Worm (Caenorhabditis elegans): Measurements from ENCODE around the gene K12D12.5.

Gene K12D12.5

ce11 chrII:11830601-11831000 is 30.2 kb upstream of the K12D12.5 start:
- TF ChIP-seq lsy-2 (tag; optimal IDR thresholded peaks at IDR 0.05) (peak in 1 of 2 experiments; percentile 60), dpl-1 (GFP tag; optimal IDR thresholded peaks at IDR 0.05) (peak; percentile 25), D1046.2 (GFP tag; IDR thresholded peaks at IDR 0.05) (no peak), spr-3 (GFP tag; optimal IDR thresholded peaks at IDR 0.05) (no peak), unc-62 (GFP tag; optimal IDR thresholded peaks at IDR 0.05 in 1 of 2) (peak in 1 of 2 experiments; percentile 95), unc-62 (tag; optimal IDR thresholded peaks at IDR 0.05) (no peak), hlh-11 (tag; optimal IDR thresholded peaks at IDR 0.05) (peak; percentile 18), mdl-1 (tag; optimal IDR thresholded peaks at IDR 0.05) (peak in 1 of 2 experiments; percentile 60), ceh-44 (GFP tag; IDR thresholded peaks at IDR 0.05) (no peak), fkh-10 (GFP tag; optimal IDR thresholded peaks at IDR 0.05) (no peak), rbr-2 (tag; optimal IDR thresholded peaks at IDR 0.05) (no peak), hlh-30 (tag; optimal IDR thresholded peaks at IDR 0.05; ENCODE audit: insufficient read depth) (peak; percentile 91), mxl-3 (GFP tag; optimal IDR thresholded peaks at IDR 0.05) (peak; percentile 82), daf-16 (GFP tag; optimal IDR thresholded peaks at IDR 0.05) (no peak), daf-16 (tag; optimal IDR thresholded peaks at IDR 0.05) (peak; percentile 12), nhr-6 (tag; optimal IDR thresholded peaks at IDR 0.05) (peak; percentile 35), zfp-3 (GFP tag; conservative IDR thresholded peaks at IDR 0.05) (no peak), nhr-28 (tag; optimal IDR thresholded peaks at IDR 0.05) (peak; percentile 46), pqm-1 (tag; optimal IDR thresholded peaks at IDR 0.05) (peak; percentile 32), ZK337.2 (GFP tag; IDR thresholded peaks at IDR 0.05) (no peak), saeg-2 (GFP tag; IDR thresholded peaks at IDR 0.05) (no peak), mes-2 (tag; optimal IDR thresholded peaks at IDR 0.05; ENCODE audit: poor library complexity, severe bottlenecking) (peak; percentile 63), Y5F2A.4 (GFP tag; optimal IDR thresholded peaks at IDR 0.05) (no peak), pha-4 (GFP tag; IDR thresholded peaks at IDR 0.05) (no peak), pha-4 (tag; optimal IDR thresholded peaks at IDR 0.05) (peak; percentile 70)

ce11 chrII:11832475-11832874 is 28.4 kb upstream of the K12D12.5 start, which contains the start of gene clec-144:
clec-144 (minus strand) TSS chrII:11832575.
- TF ChIP-seq unc-62 (GFP tag; optimal IDR thresholded peaks at IDR 0.05 in 1 of 2) (peak in 1 of 2 experiments; percentile 37), unc-62 (tag; optimal IDR thresholded peaks at IDR 0.05) (no peak), mxl-2 (GFP tag; conservative IDR thresholded peaks at IDR 0.05) (no peak)

- TF ChIP-seq madf-5 (GFP tag; IDR thresholded peaks at IDR 0.05) (no peak), rbr-2 (tag; optimal IDR thresholded peaks at IDR 0.05) (no peak), jun-1 (tag; optimal IDR thresholded peaks at IDR 0.05) (no peak), mep-1 (tag; optimal IDR thresholded peaks at IDR 0.05) (no peak), ceh-82 (tag; optimal IDR thresholded peaks at IDR 0.05) (no peak), vab-7 (GFP tag; IDR thresholded peaks at IDR 0.05) (no peak), saeg-2 (GFP tag; IDR thresholded peaks at IDR 0.05) (no peak), spr-1 (tag; optimal IDR thresholded peaks at IDR 0.05) (no peak), arid-1 (GFP tag; conservative IDR thresholded peaks at IDR 0.05) (no peak), aly-2 (tag; optimal IDR thresholded peaks at IDR 0.05) (no peak)
Measured at ce11 chrII:11835208-11835607, 25.6 kb upstream of the K12D12.5 start, which contains the start of gene T27D12.6. T27D12.6 (plus strand) TSS chrII:11835508.

- TF ChIP-seq spr-1 (tag; optimal IDR thresholded peaks at IDR 0.05) (no peak), nhr-41 (GFP tag; IDR thresholded peaks at IDR 0.05) (no peak), mep-1 (tag; optimal IDR thresholded peaks at IDR 0.05) (peak; percentile 23), nhr-25 (tag; optimal IDR thresholded peaks at IDR 0.05; ENCODE audit: borderline replicate concordance, insufficient read depth) (peak; percentile 21), lin-1 (GFP tag; IDR thresholded peaks at IDR 0.05) (no peak), F37D6.2 (tag; optimal IDR thresholded peaks at IDR 0.05) (no peak), jun-1 (tag; optimal IDR thresholded peaks at IDR 0.05) (no peak), nhr-10 (tag; optimal IDR thresholded peaks at IDR 0.05) (no peak), dmd-9 (GFP tag; IDR thresholded peaks at IDR 0.05) (no peak), pqm-1 (tag; optimal IDR thresholded peaks at IDR 0.05) (no peak), nhr-11 (tag; optimal IDR thresholded peaks at IDR 0.05) (no peak), saeg-2 (GFP tag; IDR thresholded peaks at IDR 0.05) (no peak), mdl-1 (tag; optimal IDR thresholded peaks at IDR 0.05) (peak; percentile 49 to 71), R02D3.7 (tag; optimal IDR thresholded peaks at IDR 0.05) (no peak), nhr-48 (tag; optimal IDR thresholded peaks at IDR 0.05) (peak; percentile 76), set-16 (GFP tag; IDR thresholded peaks at IDR 0.05) (no peak), hmg-1.1 (GFP tag; IDR thresholded peaks at IDR 0.05) (no peak), Y75B8A.6 (GFP tag; IDR thresholded peaks at IDR 0.05) (no peak)
Measured at ce11 chrII:11836554-11837218, 24.1 kb upstream of the K12D12.5 start.
